Fruit fly (Drosophila melanogaster) Kc167 (cell line): ENCODE results near the gene flw.

Experiments
- Myc ChIP-seq: fragments of >200 bp; optimal IDR thresholded peaks from 2 replicates; lab custom pipeline; 2017; ENCODE audit warnings: missing external identifiers
- Sin3A ChIP-seq: fragments of >200 bp; optimal IDR thresholded peaks from 2 replicates; lab custom pipeline; 2018; ENCODE audit warnings: missing external identifiers
- h ChIP-seq: fragments of >200 bp; optimal IDR thresholded peaks from 3 replicates; lab custom pipeline; 2018; ENCODE audit warnings: missing external identifiers
- insv ChIP-seq: fragments of >200 bp; optimal IDR thresholded peaks from 3 replicates; lab custom pipeline; 2018; ENCODE audit warnings: missing external identifiers
- psq ChIP-seq: fragments of >200 bp; optimal IDR thresholded peaks from 2 replicates; lab custom pipeline; 2017; ENCODE audit warnings: missing external identifiers
- ttk ChIP-seq: sonication (Bioruptor generic); optimal IDR thresholded peaks from 2 replicates; lab custom pipeline; 2017; ENCODE audit warnings: missing external identifiers

DNA sequence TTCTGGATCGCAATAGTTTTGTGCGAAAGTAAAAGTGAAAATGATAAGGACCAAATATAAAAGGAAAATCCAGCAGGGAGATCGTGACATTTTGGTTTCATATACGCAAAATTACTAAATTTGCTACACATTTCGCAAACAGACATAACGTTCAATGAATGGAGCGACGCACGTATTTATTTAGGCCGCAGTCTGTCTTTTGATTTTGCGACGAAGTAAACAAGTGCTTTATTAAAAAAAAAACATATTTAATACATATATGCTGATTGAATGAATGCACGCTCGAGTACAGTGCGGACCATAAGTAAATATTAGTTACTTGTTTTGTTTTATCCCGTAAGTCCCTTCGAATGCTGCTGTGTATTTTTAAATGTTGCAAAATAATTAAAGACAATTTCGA is 18.4 kb upstream of the flw start, which contains the start of gene CG32679:
- TF ChIP-seq Sin3A (lab: Kevin White, UChicago), result no peak
- TF ChIP-seq psq, result no peak
- no peak for TF ChIP-seq insv (lab: Kevin White, UChicago)
- no peak for TF ChIP-seq h
- TF ChIP-seq ttk (lab: Kevin White, UChicago), result no peak
- TF ChIP-seq Myc (lab: Kevin White, UChicago), result no peak
